Fruit fly (Drosophila melanogaster): ENCODE data around the gene Arglu1.

The Arglu1 gene

dm6 chr2L:9890576-9890975 is 47.4 kb downstream of the Arglu1 start, which contains the start of the genes CG34183 and CG4537 (continued):
- peak in 1 of 2 experiments; percentile 30 for TF ChIP-seq crp (GFP tag; optimal IDR thresholded peaks at IDR 0.05)
- TF ChIP-seq CG34224 (GFP tag; IDR thresholded peaks at IDR 0.05; ENCODE audit: partially characterized antibody) = peak; percentile 95
- TF ChIP-seq CG1603 (tag; optimal IDR thresholded peaks at IDR 0.05) = peak; percentile 44
- TF ChIP-seq hb (GFP tag; IDR thresholded peaks at IDR 0.05; ENCODE audit: partially characterized antibody) = peak; percentile 78; the same call in 2 of the 3 replicates
- peak; percentile 11 for TF ChIP-seq Dad (GFP tag; optimal IDR thresholded peaks at IDR 0.05)
- TF ChIP-seq ci (GFP tag; IDR thresholded peaks at IDR 0.05) = peak; percentile 13; the same call in 1 of the 3 replicates
- TF ChIP-seq peb (GFP tag; IDR thresholded peaks at IDR 0.05) = no peak
- TF ChIP-seq MBD-R2 (GFP tag; IDR thresholded peaks at IDR 0.05) = peak; percentile 94
- TF ChIP-seq Myb (GFP tag; optimal IDR thresholded peaks at IDR 0.05) = peak; percentile 35
- TF ChIP-seq CG4617 (GFP tag; optimal IDR thresholded peaks at IDR 0.05; ENCODE audit: borderline replicate concordance) = peak; percentile 36
- TF ChIP-seq CG7357 (GFP tag; IDR thresholded peaks at IDR 0.05) = no peak
- peak; percentile 35 for TF ChIP-seq CG14710 (tag; optimal IDR thresholded peaks at IDR 0.05)
- TF ChIP-seq Sry-δ (GFP tag; optimal IDR thresholded peaks at IDR 0.05) = peak; percentile 91
- peak; percentile 94 for TF ChIP-seq bbx (GFP tag; IDR thresholded peaks at IDR 0.05; ENCODE audit: partially characterized antibody)
- TF ChIP-seq CG16813 (GFP tag; IDR thresholded peaks at IDR 0.05; ENCODE audit: partially characterized antibody) = peak; percentile 89
- peak; percentile 64 for TF ChIP-seq CG12659 (GFP tag; optimal IDR thresholded peaks at IDR 0.05)
- peak; percentile 72 for TF ChIP-seq CG9797 (GFP tag; optimal IDR thresholded peaks at IDR 0.05)
- 0 out of 2 replicates have a peak, but pooled peaks have one; percentile 18 for TF ChIP-seq CG17328 (GFP tag; IDR thresholded peaks at IDR 0.05)
- TF ChIP-seq vnd (GFP tag; IDR thresholded peaks at IDR 0.05; ENCODE audit: partially characterized antibody) = peak; percentile 85
- peak; percentile 43 for TF ChIP-seq HmgZ (tag; optimal IDR thresholded peaks at IDR 0.05)
- peak; percentile 2 for TF ChIP-seq NC2β (GFP tag; optimal IDR thresholded peaks at IDR 0.05)
- TF ChIP-seq pzg (GFP tag; optimal IDR thresholded peaks at IDR 0.05) = peak; percentile 86
- peak; percentile 89 for TF ChIP-seq BEAF-32 (GFP tag; optimal IDR thresholded peaks at IDR 0.05)
- peak; percentile 74 for TF ChIP-seq MESR4 (GFP tag; optimal IDR thresholded peaks at IDR 0.05)

dm6 chr2L:9887856-9888269 is 50.1 kb downstream of the Arglu1 start, which contains the start of gene Fkbp59:
Gene Fkbp59, plus strand, starts transcription at chr2L:9888005.
- TF ChIP-seq NK7.1 (GFP tag; optimal IDR thresholded peaks at IDR 0.05) = no peak
- TF ChIP-seq CG10147 (GFP tag; optimal IDR thresholded peaks at IDR 0.05) = no peak
- no peak for TF ChIP-seq CG12744 (GFP tag; optimal IDR thresholded peaks at IDR 0.05)
- TF ChIP-seq Dbx (GFP tag; IDR thresholded peaks at IDR 0.05) = peak; percentile 49
- TF ChIP-seq CG16815 (GFP tag; optimal IDR thresholded peaks at IDR 0.05) = no peak
- TF ChIP-seq CG15479 (GFP tag; optimal IDR thresholded peaks at IDR 0.05) = no peak
- peak; percentile 97 for TF ChIP-seq D19B (GFP tag; optimal IDR thresholded peaks at IDR 0.05)
- TF ChIP-seq Usf (GFP tag; optimal IDR thresholded peaks at IDR 0.05) = no peak
- TF ChIP-seq nerfin-1 (tag; optimal IDR thresholded peaks at IDR 0.05) = no peak
- TF ChIP-seq unc-4 (GFP tag; IDR thresholded peaks at IDR 0.05; ENCODE audit: partially characterized antibody) = peak; percentile 60
- no peak for TF ChIP-seq oc (tag; optimal IDR thresholded peaks at IDR 0.05)
- TF ChIP-seq CG3407 (GFP tag; optimal IDR thresholded peaks at IDR 0.05) = no peak
- no peak for TF ChIP-seq CG9437 (GFP tag; optimal IDR thresholded peaks at IDR 0.05)
- TF ChIP-seq NC2α (GFP tag; optimal IDR thresholded peaks at IDR 0.05) = no peak
- TF ChIP-seq ap (GFP tag; IDR thresholded peaks at IDR 0.05) = no peak
- TF ChIP-seq Optix (GFP tag; IDR thresholded peaks at IDR 0.05) = no peak
- no peak for TF ChIP-seq Lpt (GFP tag; optimal IDR thresholded peaks at IDR 0.05)
- peak; percentile 22 for TF ChIP-seq CG12391 (tag; optimal IDR thresholded peaks at IDR 0.05)
- TF ChIP-seq odd (GFP tag; optimal IDR thresholded peaks at IDR 0.05) = no peak
- no peak for TF ChIP-seq Mrtf (GFP tag; IDR thresholded peaks at IDR 0.05)
- peak; percentile 9 for TF ChIP-seq CG17829 (tag; optimal IDR thresholded peaks at IDR 0.05)
- no peak for TF ChIP-seq da (GFP tag; optimal IDR thresholded peaks at IDR 0.05)
- no peak for TF ChIP-seq ro (GFP tag; IDR thresholded peaks at IDR 0.05)
- TF ChIP-seq ato (GFP tag; IDR thresholded peaks at IDR 0.05; ENCODE audit: partially characterized antibody) = peak; percentile 92
- TF ChIP-seq abd-A (tag; optimal IDR thresholded peaks at IDR 0.05) = peak; percentile 63
- no peak for TF ChIP-seq CG9876 (GFP tag; optimal IDR thresholded peaks at IDR 0.05)
- peak; percentile 82 for TF ChIP-seq bbx (GFP tag; IDR thresholded peaks at IDR 0.05; ENCODE audit: partially characterized antibody)
